Worm (Caenorhabditis elegans): ENCODE data around the gene nhr-72.

DNA sequence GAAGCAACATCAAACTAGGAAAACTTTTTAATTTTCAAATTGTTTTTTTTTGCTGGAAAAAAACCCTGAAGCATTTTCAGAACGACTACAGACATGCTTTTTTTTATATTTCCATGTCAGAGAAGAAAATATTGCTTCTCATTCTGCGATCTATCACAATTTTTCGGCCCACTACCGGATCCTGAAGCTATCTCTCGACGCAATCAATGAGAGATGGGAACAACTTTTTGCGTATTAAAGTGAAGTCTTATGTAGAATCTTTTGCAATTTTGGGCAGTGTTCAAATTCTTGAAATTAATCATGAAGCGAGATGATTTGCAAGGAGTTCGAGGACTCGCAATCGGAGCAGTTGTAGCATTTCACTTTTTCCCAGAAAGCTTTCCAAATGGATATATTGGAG is 19.0 kb upstream of the nhr-72 start, which contains the start of gene oac-10:
- TF ChIP-seq him-1 (tag; optimal IDR thresholded peaks at IDR 0.05) (no peak), lsl-1 (GFP tag; optimal IDR thresholded peaks at IDR 0.05) (no peak), snpc-4 (GFP tag; optimal IDR thresholded peaks at IDR 0.05) (no peak), snpc-4 (tag; optimal IDR thresholded peaks at IDR 0.05) (no peak)

Measured in whole organism, young adult.